Fruit fly (Drosophila melanogaster): ENCODE results near the gene CG12481.

The CG12481 gene

DNA sequence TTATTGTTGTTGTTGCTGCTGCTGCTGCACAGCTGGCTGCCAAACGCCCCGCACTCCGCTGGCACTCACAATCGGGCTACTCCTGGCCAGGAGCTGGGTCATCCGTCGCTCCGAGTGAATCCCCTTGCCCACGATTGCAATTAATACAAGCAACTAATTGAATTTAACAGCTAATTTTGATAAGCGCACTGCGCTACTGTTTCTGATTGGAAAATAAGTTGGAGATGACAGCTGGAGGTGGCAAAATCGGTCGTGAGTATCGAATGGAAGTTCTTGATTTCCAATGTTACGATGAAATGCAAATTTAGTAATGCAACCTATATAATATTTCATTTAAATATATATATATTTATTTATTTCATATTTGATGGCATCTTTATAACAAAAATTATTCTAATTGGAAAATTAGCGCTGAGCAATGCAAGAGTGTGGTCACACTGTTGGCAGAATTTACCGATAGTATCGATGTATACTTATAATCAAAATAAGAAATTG is 46.8 kb downstream of the CG12481 start, which contains the start of gene CG42271 (continued):
- TF ChIP-seq CG3847 (GFP tag; IDR thresholded peaks at IDR 0.05) (peak; percentile 48), h (optimal IDR thresholded peaks at IDR 0.05) (no peak), CG7786 (GFP tag; optimal IDR thresholded peaks at IDR 0.05) (no peak), Deaf1 (tag; optimal IDR thresholded peaks at IDR 0.05) (peak; percentile 14), pzg (GFP tag; optimal IDR thresholded peaks at IDR 0.05) (peak; percentile 34), nerfin-1 (tag; optimal IDR thresholded peaks at IDR 0.05) (peak; percentile 34), sc (optimal IDR thresholded peaks at IDR 0.05) (no peak), sc (GFP tag; optimal IDR thresholded peaks at IDR 0.05) (no peak), Hmx (GFP tag; optimal IDR thresholded peaks at IDR 0.05) (no peak), Ptx1 (GFP tag; IDR thresholded peaks at IDR 0.05) (peak; percentile 30; the same call in 1 of the 2 replicates), Tbp (GFP tag; optimal IDR thresholded peaks at IDR 0.05) (no peak), trem (tag; optimal IDR thresholded peaks at IDR 0.05) (peak; percentile 50), CG8924 (tag; optimal IDR thresholded peaks at IDR 0.05) (peak; percentile 69), usp (GFP tag; optimal IDR thresholded peaks at IDR 0.05) (no peak), CG34224 (GFP tag; IDR thresholded peaks at IDR 0.05; ENCODE audit: partially characterized antibody) (peak; percentile 94), CG15269 (tag; optimal IDR thresholded peaks at IDR 0.05) (no peak), CG10979 (tag; optimal IDR thresholded peaks at IDR 0.05) (peak; percentile 5), Chrac-16 (GFP tag; optimal IDR thresholded peaks at IDR 0.05) (peak; percentile 37), Kr (GFP tag; optimal IDR thresholded peaks at IDR 0.05) (no peak), sug (tag; optimal IDR thresholded peaks at IDR 0.05) (peak; percentile 63), CG10543 (GFP tag; optimal IDR thresholded peaks at IDR 0.05) (peak; percentile 60), Bgb (GFP tag; IDR thresholded peaks at IDR 0.05; ENCODE audit: partially characterized antibody) (peak; percentile 85), HmgD (GFP tag; optimal IDR thresholded peaks at IDR 0.05) (no peak), CG4617 (GFP tag; optimal IDR thresholded peaks at IDR 0.05; ENCODE audit: borderline replicate concordance) (peak; percentile 50), grn (GFP tag; optimal IDR thresholded peaks at IDR 0.05) (no peak), ATbp (GFP tag; optimal IDR thresholded peaks at IDR 0.05) (no peak), CG11696 (GFP tag; IDR thresholded peaks at IDR 0.05) (no peak), nmo (GFP tag; optimal IDR thresholded peaks at IDR 0.05) (peak; percentile 75), Mad (GFP tag; optimal IDR thresholded peaks at IDR 0.05) (no peak), Atf-2 (GFP tag; optimal IDR thresholded peaks at IDR 0.05) (no peak), CG10321 (GFP tag; IDR thresholded peaks at IDR 0.05) (no peak), ase (GFP tag; IDR thresholded peaks at IDR 0.05) (no peak), CG30403 (GFP tag; optimal IDR thresholded peaks at IDR 0.05) (peak; percentile 43), Gug (GFP tag; IDR thresholded peaks at IDR 0.05) (no peak; the same call in 3 of the 4 replicates), PHDP (tag; optimal IDR thresholded peaks at IDR 0.05) (no peak), Hr78 (GFP tag; optimal IDR thresholded peaks at IDR 0.05) (no peak), Optix (GFP tag; IDR thresholded peaks at IDR 0.05) (no peak), maf-S (GFP tag; optimal IDR thresholded peaks at IDR 0.05) (no peak), CkIIα-i1 (GFP tag; IDR thresholded peaks at IDR 0.05) (no peak), HLH54F (GFP tag; optimal IDR thresholded peaks at IDR 0.05) (no peak), Hr51 (GFP tag; optimal IDR thresholded peaks at IDR 0.05) (peak in 1 of 2 experiments; percentile 7), CG15601 (tag; optimal IDR thresholded peaks at IDR 0.05) (peak; percentile 41), CG1602 (GFP tag; optimal IDR thresholded peaks at IDR 0.05) (peak; percentile 12), tgo (GFP tag; IDR thresholded peaks at IDR 0.05) (peak; percentile 17; the same call in 1 of the 3 replicates), otp (GFP tag; IDR thresholded peaks at IDR 0.05) (0 out of 3 replicates have a peak, but pooled peaks have one; percentile 7), CG15696 (tag; optimal IDR thresholded peaks at IDR 0.05) (peak; percentile 55), ssp (GFP tag; IDR thresholded peaks at IDR 0.05) (no peak), CG6791 (GFP tag; IDR thresholded peaks at IDR 0.05; ENCODE audit: partially characterized antibody) (peak; percentile 81), CG2120 (GFP tag; optimal IDR thresholded peaks at IDR 0.05) (peak; percentile 5), odd (GFP tag; optimal IDR thresholded peaks at IDR 0.05) (peak; percentile 7), tx (GFP tag; optimal IDR thresholded peaks at IDR 0.05) (no peak)
